Fruit fly (Drosophila melanogaster) whole organism, embryonic: ENCODE results near the gene wtrw.

ENCODE experiments used
- Antp ChIP-seq: fragments of 200-800 bp; sonication (Bioruptor generic); optimal IDR thresholded peaks from 3 replicates; lab custom pipeline; 2016; ENCODE audit warnings: missing biosample characterization, missing genetic modification characterization
- Asciz ChIP-seq: fragments of 200-800 bp; sonication (Bioruptor generic); optimal IDR thresholded peaks from 2 replicates; lab custom pipeline; 2017; ENCODE audit warnings: missing biosample characterization, mild to moderate bottlenecking, missing genetic modification characterization, missing genetic modification reagents
- Bdp1 ChIP-seq: fragments of 200-800 bp; sonication (Bioruptor generic); optimal IDR thresholded peaks from 3 replicates; lab custom pipeline; 2016; ENCODE audit warnings: missing biosample characterization, missing genetic modification characterization
- CG11398 ChIP-seq: fragments of 200-800 bp; sonication (Bioruptor generic); optimal IDR thresholded peaks from 2 replicates; lab custom pipeline; 2016; ENCODE audit warnings: missing biosample characterization, missing genetic modification characterization
- CG11723 ChIP-seq: fragments of 200-800 bp; sonication (Bioruptor generic); optimal IDR thresholded peaks from 2 replicates; lab custom pipeline; 2017; ENCODE audit warnings: missing biosample characterization, mild to moderate bottlenecking, missing genetic modification characterization
- CG12391 ChIP-seq: fragments of 200-800 bp; sonication (Bioruptor generic); optimal IDR thresholded peaks from 3 replicates; lab custom pipeline; 2018; ENCODE audit warnings: missing biosample characterization, mild to moderate bottlenecking, missing genetic modification characterization, moderate library complexity
- CG13624 ChIP-seq: fragments of 200-800 bp; sonication (Bioruptor generic); optimal IDR thresholded peaks from 2 replicates; lab custom pipeline; 2016; ENCODE audit warnings: missing biosample characterization, missing genetic modification characterization
- CG13775 ChIP-seq: fragments of 200-800 bp; sonication (Bioruptor generic); optimal IDR thresholded peaks from 3 replicates; lab custom pipeline; 2017; ENCODE audit warnings: missing biosample characterization, mild to moderate bottlenecking, missing genetic modification characterization
- CG1647 ChIP-seq: fragments of 200-800 bp; sonication (Bioruptor generic); optimal IDR thresholded peaks from 3 replicates; lab custom pipeline; 2016; ENCODE audit warnings: missing biosample characterization, missing genetic modification characterization
- CG16813 ChIP-seq: fragments of 200-800 bp; sonication (Bioruptor generic); IDR thresholded peaks from 3 replicates; pipeline ENCODE4 v1.3.6; 2022; ENCODE audit warnings: missing biosample characterization, missing genetic modification characterization; ENCODE audit not compliant: partially characterized antibody
- CG17328 ChIP-seq: fragments of 200-800 bp; sonication (Bioruptor generic); IDR thresholded peaks from 2 replicates; pipeline ENCODE4 v1.3.6; 2022; ENCODE audit warnings: missing biosample characterization, missing genetic modification characterization
- CG2120 ChIP-seq: fragments of 200-800 bp; sonication (Bioruptor generic); optimal IDR thresholded peaks from 3 replicates; lab custom pipeline; 2016; ENCODE audit warnings: missing biosample characterization, missing genetic modification characterization
- CG2712 ChIP-seq: fragments of 200-800 bp; optimal IDR thresholded peaks from 3 replicates; lab custom pipeline; 2019; ENCODE audit warnings: missing biosample characterization, mild to moderate bottlenecking, missing genetic modification characterization, moderate library complexity
- CG2875 ChIP-seq: fragments of 200-800 bp; sonication (Bioruptor generic); optimal IDR thresholded peaks from 2 replicates; lab custom pipeline; 2017; ENCODE audit warnings: missing biosample characterization, mild to moderate bottlenecking, missing genetic modification characterization, missing genetic modification reagents
- CG30431 ChIP-seq: fragments of 200-800 bp; sonication (Bioruptor generic); optimal IDR thresholded peaks from 2 replicates; lab custom pipeline; 2017; ENCODE audit warnings: missing biosample characterization, missing genetic modification characterization
- CG3847 ChIP-seq: fragments of 200-800 bp; sonication (Bioruptor generic); IDR thresholded peaks from 2 replicates; pipeline ENCODE4 v1.3.6; 2022; ENCODE audit warnings: missing biosample characterization, missing genetic modification characterization
- CG4424 ChIP-seq: fragments of 200-800 bp; sonication (Bioruptor generic); optimal IDR thresholded peaks from 3 replicates; lab custom pipeline; 2016; ENCODE audit warnings: missing biosample characterization, missing genetic modification characterization
- CG4854 ChIP-seq: fragments of 200-800 bp; sonication (Bioruptor generic); optimal IDR thresholded peaks from 2 replicates; lab custom pipeline; 2016; ENCODE audit warnings: missing biosample characterization, missing genetic modification characterization, inconsistent platforms
- CG6254 ChIP-seq: fragments of 200-800 bp; sonication (Bioruptor generic); optimal IDR thresholded peaks from 3 replicates; lab custom pipeline; 2017; ENCODE audit warnings: mild to moderate bottlenecking, missing biosample characterization, missing genetic modification reagents, missing genetic modification characterization
- CG6654 ChIP-seq: fragments of 200-800 bp; sonication (Bioruptor generic); optimal IDR thresholded peaks from 2 replicates; lab custom pipeline; 2017; ENCODE audit warnings: missing biosample characterization, mild to moderate bottlenecking, missing genetic modification characterization
- CG7357 ChIP-seq: fragments of 200-800 bp; sonication (Bioruptor generic); IDR thresholded peaks from 3 replicates; pipeline ENCODE4 v1.3.6; 2022; ENCODE audit warnings: missing biosample characterization, missing genetic modification characterization
- CG8089 ChIP-seq: fragments of 200-800 bp; sonication (Bioruptor generic); optimal IDR thresholded peaks from 3 replicates; lab custom pipeline; 2016; ENCODE audit warnings: missing biosample characterization, missing genetic modification characterization
- CG8388 ChIP-seq: fragments of 200-800 bp; sonication (Bioruptor generic); optimal IDR thresholded peaks from 2 replicates; lab custom pipeline; 2019; ENCODE audit warnings: missing biosample characterization, mild to moderate bottlenecking, missing genetic modification characterization, moderate library complexity
- CG9437 ChIP-seq: fragments of 200-800 bp; sonication (Bioruptor generic); optimal IDR thresholded peaks from 2 replicates; lab custom pipeline; 2018; ENCODE audit warnings: missing biosample characterization, mild to moderate bottlenecking, missing genetic modification characterization
- Camta ChIP-seq: fragments of 200-800 bp; sonication (Bioruptor generic); optimal IDR thresholded peaks from 2 replicates; lab custom pipeline; 2016; ENCODE audit warnings: missing biosample characterization, missing genetic modification characterization
- D ChIP-seq, 2 experiments: fragments of 200-800 bp in 1 of 2; fragments of >200 bp in 1 of 2; sonication (Bioruptor generic) in 1 of 2; optimal IDR thresholded peaks; 2 replicates in 1 of 2; 3 replicates in 1 of 2; lab custom pipeline; 2017; ENCODE audit warnings: mild to moderate bottlenecking in 1 of 2, missing biosample characterization in 1 of 2, missing genetic modification characterization in 1 of 2, missing genetic modification reagents in 1 of 2
- Doc2 ChIP-seq: fragments of 200-800 bp; sonication (Bioruptor generic); IDR thresholded peaks from 2 replicates; pipeline ENCODE4 v1.3.6; 2022; ENCODE audit warnings: missing biosample characterization, missing genetic modification characterization
- NK7.1 ChIP-seq: fragments of 200-800 bp; sonication (Bioruptor generic); optimal IDR thresholded peaks from 3 replicates; lab custom pipeline; 2016; ENCODE audit warnings: missing biosample characterization, missing genetic modification characterization
- Taf1 ChIP-seq: fragments of 200-800 bp; sonication (Bioruptor generic); IDR thresholded peaks from 2 replicates; pipeline ENCODE4 v1.3.6; 2022; ENCODE audit warnings: missing biosample characterization, missing genetic modification characterization
- ase ChIP-seq: fragments of 200-800 bp; sonication (Bioruptor generic); IDR thresholded peaks from 3 replicates; pipeline ENCODE4 v1.3.6; 2022; ENCODE audit warnings: missing biosample characterization, missing genetic modification characterization
- bsh ChIP-seq, 2 experiments: fragments of 200-800 bp; sonication (Bioruptor generic); optimal IDR thresholded peaks; 2 replicates each; lab custom pipeline; 2017 to 2018; ENCODE audit warnings: mild to moderate bottlenecking in 2 of 2, missing biosample characterization in 2 of 2, missing genetic modification characterization in 2 of 2, moderate library complexity in 1 of 2
- cad ChIP-seq: fragments of >200 bp; optimal IDR thresholded peaks from 2 replicates; lab custom pipeline; 2017; ENCODE audit warnings: missing biosample characterization, missing genetic modification characterization
- cato ChIP-seq: fragments of 200-800 bp; sonication (Bioruptor generic); optimal IDR thresholded peaks from 2 replicates; lab custom pipeline; 2016; ENCODE audit warnings: missing biosample characterization, missing genetic modification characterization, borderline replicate concordance
- dimm ChIP-seq: fragments of 200-800 bp; sonication (Bioruptor generic); IDR thresholded peaks from 2 replicates; pipeline ENCODE4 v1.3.6; 2022; ENCODE audit warnings: missing biosample characterization, missing genetic modification characterization
- ems ChIP-seq: fragments of 200-800 bp; sonication (Bioruptor generic); optimal IDR thresholded peaks from 3 replicates; lab custom pipeline; 2016; ENCODE audit warnings: missing biosample characterization, missing genetic modification characterization
- gcm ChIP-seq: fragments of 200-800 bp; sonication (Bioruptor generic); optimal IDR thresholded peaks from 2 replicates; lab custom pipeline; 2019; ENCODE audit warnings: missing biosample characterization, mild to moderate bottlenecking, missing genetic modification characterization, moderate library complexity
- grn ChIP-seq: fragments of 200-800 bp; sonication (Bioruptor generic); optimal IDR thresholded peaks from 3 replicates; lab custom pipeline; 2017; ENCODE audit warnings: missing biosample characterization, missing genetic modification characterization
- her ChIP-seq: fragments of 200-800 bp; sonication (Bioruptor generic); optimal IDR thresholded peaks from 2 replicates; lab custom pipeline; 2016; ENCODE audit warnings: missing biosample characterization, missing genetic modification characterization
- insv ChIP-seq, 2 experiments: fragments of 200-800 bp; sonication (Bioruptor generic); optimal IDR thresholded peaks; 3 replicates each; lab custom pipeline; 2016 to 2018; ENCODE audit warnings: missing biosample characterization in 2 of 2, missing genetic modification characterization in 2 of 2
- jumu ChIP-seq: fragments of 200-800 bp; sonication (Bioruptor generic); optimal IDR thresholded peaks from 3 replicates; lab custom pipeline; 2016; ENCODE audit warnings: missing biosample characterization, missing genetic modification characterization
- kni ChIP-seq: fragments of 200-800 bp; sonication (Bioruptor generic); optimal IDR thresholded peaks from 3 replicates; lab custom pipeline; 2017; ENCODE audit warnings: mild to moderate bottlenecking, missing biosample characterization, missing genetic modification reagents, missing genetic modification characterization
- mam ChIP-seq: fragments of 200-800 bp; sonication (Bioruptor generic); optimal IDR thresholded peaks from 3 replicates; lab custom pipeline; 2016; ENCODE audit warnings: missing biosample characterization, missing genetic modification characterization
- pros ChIP-seq: fragments of 200-800 bp; sonication (Bioruptor generic); optimal IDR thresholded peaks from 3 replicates; lab custom pipeline; 2019; ENCODE audit warnings: missing biosample characterization, mild to moderate bottlenecking, missing genetic modification characterization, moderate library complexity
- shn ChIP-seq: fragments of 200-800 bp; sonication (Bioruptor generic); optimal IDR thresholded peaks from 3 replicates; lab custom pipeline; 2016; ENCODE audit warnings: missing biosample characterization, missing genetic modification characterization
- sim ChIP-seq: fragments of 200-800 bp; sonication (Bioruptor generic); IDR thresholded peaks from 2 replicates; pipeline ENCODE4 v1.3.6; 2022; ENCODE audit warnings: missing biosample characterization, missing genetic modification characterization
- slbo ChIP-seq: fragments of 200-800 bp; sonication (Bioruptor generic); IDR thresholded peaks from 2 replicates; pipeline ENCODE4 v1.3.6; 2022; ENCODE audit warnings: missing biosample characterization, missing genetic modification characterization
- so ChIP-seq: fragments of 200-800 bp; sonication (Bioruptor generic); IDR thresholded peaks from 3 replicates; pipeline ENCODE4 v1.3.6; 2022; ENCODE audit warnings: missing biosample characterization, missing genetic modification characterization
- stwl ChIP-seq: fragments of 200-800 bp; sonication (Bioruptor generic); optimal IDR thresholded peaks from 3 replicates; lab custom pipeline; 2018; ENCODE audit warnings: missing biosample characterization, mild to moderate bottlenecking, missing genetic modification characterization, moderate library complexity
- tio ChIP-seq: fragments of 200-800 bp; sonication (Bioruptor generic); optimal IDR thresholded peaks from 2 replicates; lab custom pipeline; 2017; ENCODE audit warnings: missing biosample characterization, missing genetic modification characterization, inconsistent platforms
- ttk ChIP-seq: fragments of 200-800 bp; sonication (Bioruptor generic); IDR thresholded peaks from 2 replicates; pipeline ENCODE4 v2.1.2; 2022; ENCODE audit warnings: missing biosample characterization, missing genetic modification characterization
- vnd ChIP-seq: fragments of 200-800 bp; sonication (Bioruptor generic); IDR thresholded peaks from 3 replicates; pipeline ENCODE4 v1.3.6; 2022; ENCODE audit warnings: missing biosample characterization, missing genetic modification characterization; ENCODE audit not compliant: partially characterized antibody

The wtrw gene

DNA sequence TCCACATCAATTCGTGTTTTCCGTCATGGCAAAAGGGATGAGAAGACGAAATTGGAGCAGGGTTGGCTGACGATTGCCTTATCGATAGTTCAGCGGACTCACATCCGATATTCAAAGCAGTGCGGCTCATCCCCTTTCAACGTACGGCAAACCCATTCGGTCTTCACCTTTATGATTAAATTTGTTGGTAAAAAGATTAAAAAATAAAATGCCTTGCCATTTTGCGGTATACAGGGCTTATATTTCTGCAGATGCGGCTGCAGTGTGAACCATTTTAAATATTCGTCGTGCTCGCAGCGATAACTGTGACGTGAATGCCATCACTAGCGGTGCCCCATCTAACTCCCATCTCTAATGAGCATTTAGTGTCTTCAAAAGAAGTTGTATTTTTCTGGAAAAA is 16.2 kb downstream of the wtrw start, which contains the start of the genes Taf7 and EMC1 (continued):
- TF ChIP-seq gcm (no peak), dimm (no peak), kni (GFP tag; lab: Kevin White, UChicago) (peak; percentile 99), ems (peak; percentile 32), pros (no peak), Doc2 (no peak), CG2120 (GFP tag; lab: Kevin White, UChicago) (peak; percentile 64), CG30431 (GFP tag; lab: Kevin White, UChicago) (no peak), CG1647 (GFP tag; lab: Kevin White, UChicago) (peak; percentile 13), CG6654 (GFP tag; lab: Kevin White, UChicago) (no peak), CG12391 (tag; lab: Kevin White, UChicago) (no peak), mam (peak; percentile 72), CG4854 (GFP tag; lab: Kevin White, UChicago) (no peak), CG6254 (GFP tag; lab: Kevin White, UChicago) (no peak), CG8388 (GFP tag; lab: Kevin White, UChicago) (no peak), ase (GFP tag; lab: Robert Waterston, UW) (no peak), so (GFP tag; lab: Robert Waterston, UW) (no peak), CG7357 (GFP tag; lab: Robert Waterston, UW) (peak; percentile 100), CG3847 (GFP tag; lab: Robert Waterston, UW) (peak; percentile 39; the same call in 1 of the 2 replicates), NK7.1 (GFP tag; lab: Kevin White, UChicago) (no peak), Bdp1 (GFP tag; lab: Kevin White, UChicago) (peak; percentile 26), CG16813 (peak; percentile 99), CG9437 (no peak), CG8089 (GFP tag; lab: Kevin White, UChicago) (peak; percentile 24), Antp (peak; percentile 51), ttk (no peak), cad (GFP tag; lab: Kevin White, UChicago) (no peak), slbo (GFP tag; lab: Robert Waterston, UW) (peak; percentile 52), insv (GFP tag; optimal IDR thresholded peaks at IDR 0.05; lab: Kevin White, UChicago) (peak in 1 of 2 experiments; percentile 38), tio (GFP tag; lab: Kevin White, UChicago) (no peak), CG11723 (GFP tag; lab: Kevin White, UChicago) (no peak), Asciz (no peak), D (optimal IDR thresholded peaks at IDR 0.05; lab: Kevin White, UChicago) (no peak), D (GFP tag; optimal IDR thresholded peaks at IDR 0.05; lab: Kevin White, UChicago) (no peak), CG17328 (GFP tag; lab: Robert Waterston, UW) (no peak), CG13624 (GFP tag; lab: Kevin White, UChicago) (peak; percentile 56), sim (GFP tag; lab: Robert Waterston, UW) (no peak), bsh (GFP tag; optimal IDR thresholded peaks at IDR 0.05; lab: Kevin White, UChicago) (no peak), CG4424 (GFP tag; lab: Kevin White, UChicago) (no peak), jumu (GFP tag; lab: Kevin White, UChicago) (peak; percentile 64), CG2875 (GFP tag; lab: Kevin White, UChicago) (no peak), her (GFP tag; lab: Kevin White, UChicago) (no peak), vnd (peak; percentile 98), CG11398 (GFP tag; lab: Kevin White, UChicago) (no peak), Taf1 (GFP tag; lab: Robert Waterston, UW) (no peak), shn (GFP tag; lab: Kevin White, UChicago) (peak; percentile 69), CG13775 (GFP tag; lab: Kevin White, UChicago) (peak; percentile 70), cato (GFP tag; lab: Kevin White, UChicago) (no peak), grn (GFP tag; lab: Kevin White, UChicago) (no peak), Camta (GFP tag; lab: Kevin White, UChicago) (peak; percentile 19), stwl (tag; lab: Kevin White, UChicago) (peak; percentile 54), CG2712 (tag; lab: Kevin White, UChicago) (no peak)
